Worm (Caenorhabditis elegans): ENCODE results near the gene puf-6.

- no peak for TF ChIP-seq nhr-237 (tag; optimal IDR thresholded peaks at IDR 0.05)
- no peak for TF ChIP-seq mdl-1 (tag; optimal IDR thresholded peaks at IDR 0.05)
- TF ChIP-seq ztf-4 (tag; optimal IDR thresholded peaks at IDR 0.05) = no peak
- no peak for TF ChIP-seq alr-1 (tag; optimal IDR thresholded peaks at IDR 0.05; ENCODE audit: borderline replicate concordance)
- no peak for TF ChIP-seq dpl-1 (GFP tag; optimal IDR thresholded peaks at IDR 0.05)
- no peak for TF ChIP-seq sptf-1 (tag; optimal IDR thresholded peaks at IDR 0.05)
- TF ChIP-seq lsy-2 (tag; optimal IDR thresholded peaks at IDR 0.05) = no peak
Observed at ce11 chrII:13004872-13005252, 38.4 kb downstream of the puf-6 start.
